Worm (Caenorhabditis elegans) whole organism, mixed stage, embryonic: Measurements from ENCODE around the gene srbc-57.

Source experiments
- ces-1 ChIP-seq: fragments of 150-350 bp; optimal IDR thresholded peaks from 2 replicates; lab custom pipeline; 2014; ENCODE audit warnings: missing biosample characterization, missing genetic modification reagents, missing genetic modification characterization
- elt-1 ChIP-seq: sonication (generic microtip); optimal IDR thresholded peaks from 2 replicates; lab custom pipeline; 2017; ENCODE audit warnings: missing genetic modification characterization, mild to moderate bottlenecking, missing compliant biosample characterization, antibody characterized with exemption, moderate library complexity, borderline replicate concordance; ENCODE audit not compliant: insufficient read depth
- elt-3 ChIP-seq: fragments of 150-350 bp; optimal IDR thresholded peaks from 2 replicates; lab custom pipeline; 2014; ENCODE audit warnings: missing biosample characterization, missing genetic modification characterization
- mab-5 ChIP-seq: fragments of 150-350 bp; optimal IDR thresholded peaks from 2 replicates; lab custom pipeline; 2014; ENCODE audit warnings: missing biosample characterization, missing genetic modification characterization
- mls-2 ChIP-seq: sonication (generic microtip); optimal IDR thresholded peaks from 2 replicates; lab custom pipeline; 2016; ENCODE audit warnings: mild to moderate bottlenecking, missing genetic modification characterization, moderate library complexity, missing compliant biosample characterization
- nhr-237 ChIP-seq: fragments of 150-350 bp; optimal IDR thresholded peaks from 2 replicates; lab custom pipeline; 2014; ENCODE audit warnings: missing biosample characterization, missing genetic modification characterization

DNA sequence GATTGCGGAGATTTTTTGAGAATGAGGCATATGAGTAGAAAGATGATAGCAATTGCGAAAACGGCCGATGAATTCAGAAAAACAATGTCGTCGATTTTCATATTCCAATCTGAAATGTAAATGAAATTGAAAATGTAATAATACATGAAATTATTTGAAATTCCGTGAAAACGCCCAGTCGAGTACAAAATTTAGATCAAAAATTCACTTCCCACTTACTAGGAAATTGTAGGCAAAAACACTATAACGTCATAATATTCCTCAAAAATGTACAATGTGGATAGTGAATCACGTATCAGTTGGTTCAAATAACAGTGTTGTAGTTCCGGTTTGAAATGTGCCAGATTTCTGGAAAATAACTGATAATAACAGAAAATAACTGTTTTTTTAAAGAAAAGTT is 32.9 kb upstream of the srbc-57 start, which contains the start of gene str-256:
- TF ChIP-seq nhr-237 (tag; lab: Kevin White, UChicago) (no peak), elt-3 (tag; lab: Kevin White, UChicago) (no peak), mab-5 (tag; lab: Kevin White, UChicago) (no peak), mls-2 (tag; lab: Kevin White, UChicago) (no peak), elt-1 (tag; lab: Kevin White, UChicago) (no peak), ces-1 (GFP tag; lab: Kevin White, UChicago) (no peak)
